Worm (Caenorhabditis elegans): Measurements from ENCODE around the gene H40L08.7.

DNA sequence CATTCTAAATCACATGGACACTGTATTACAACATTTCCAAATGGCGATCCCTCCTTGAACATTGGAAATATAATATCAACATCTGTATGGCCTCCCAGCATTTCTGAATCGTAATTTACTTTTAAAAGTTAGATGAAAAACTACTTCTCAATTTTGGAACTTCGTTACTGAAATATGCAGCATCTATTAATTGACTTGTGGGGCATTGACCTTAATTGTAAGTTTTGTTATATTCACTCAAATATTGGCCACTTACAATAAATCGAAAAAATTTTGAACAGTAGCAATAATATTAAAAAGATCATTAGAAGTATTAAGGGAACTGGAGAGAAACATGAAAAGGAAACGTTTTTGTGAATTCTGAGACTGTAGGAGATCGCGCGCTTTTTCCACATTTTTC is 8.3 kb downstream of the H40L08.7 start, which contains the start of gene mam-6:
- no peak for TF ChIP-seq ama-1 (optimal IDR thresholded peaks at IDR 0.05)
- no peak for TF ChIP-seq tbx-37 (GFP tag; conservative IDR thresholded peaks at IDR 0.05)
- no peak for TF ChIP-seq ets-7 (tag; optimal IDR thresholded peaks at IDR 0.05)
- no peak for TF ChIP-seq tra-4 (tag; optimal IDR thresholded peaks at IDR 0.05)
- TF ChIP-seq scrt-1 (GFP tag; IDR thresholded peaks at IDR 0.05) = no peak
- TF ChIP-seq aly-1 (tag; optimal IDR thresholded peaks at IDR 0.05) = no peak
- TF ChIP-seq B0310.2 (tag; optimal IDR thresholded peaks at IDR 0.05) = no peak
- TF ChIP-seq flt-1 (GFP tag; IDR thresholded peaks at IDR 0.05) = no peak
- no peak for TF ChIP-seq ceh-36 (tag; optimal IDR thresholded peaks at IDR 0.05)
- no peak for TF ChIP-seq ceh-13 (GFP tag; optimal IDR thresholded peaks at IDR 0.05)

Data from whole organism, early embryonic.